Worm (Caenorhabditis elegans): ENCODE data around the gene vps-26.

Gene vps-26

ce11 chrIV:9366411-9366810, 24.8 kb upstream of the vps-26 start, which contains the start of gene pezo-1:
Gene pezo-1, minus strand, starts transcription at chrIV:9366511.
- TF ChIP-seq ets-4 (tag; optimal IDR thresholded peaks at IDR 0.05), result no peak
- TF ChIP-seq F13H6.1 (tag; optimal IDR thresholded peaks at IDR 0.05), result no peak
- TF ChIP-seq nfya-1 (tag; optimal IDR thresholded peaks at IDR 0.05), result no peak
- TF ChIP-seq ahr-1 (tag; optimal IDR thresholded peaks at IDR 0.05), result no peak
- no peak for TF ChIP-seq eyg-1 (tag; optimal IDR thresholded peaks at IDR 0.05)
- no peak for TF ChIP-seq nhr-232 (tag; optimal IDR thresholded peaks at IDR 0.05)
- TF ChIP-seq elt-4 (tag; optimal IDR thresholded peaks at IDR 0.05), result no peak
- TF ChIP-seq pha-4 (tag; optimal IDR thresholded peaks at IDR 0.05), result no peak
- no peak for TF ChIP-seq nhr-11 (tag; optimal IDR thresholded peaks at IDR 0.05)
- no peak for TF ChIP-seq tbx-2 (tag; optimal IDR thresholded peaks at IDR 0.05)
- TF ChIP-seq sox-4 (tag; optimal IDR thresholded peaks at IDR 0.05), result no peak
- TF ChIP-seq C08G9.2 (tag; optimal IDR thresholded peaks at IDR 0.05), result no peak

ce11 chrIV:9353728-9354127, 12.1 kb upstream of the vps-26 start:
- no peak for TF ChIP-seq nhr-11 (tag; optimal IDR thresholded peaks at IDR 0.05)
- no peak for TF ChIP-seq pqm-1 (tag; optimal IDR thresholded peaks at IDR 0.05)
- no peak for TF ChIP-seq ceh-9 (tag; optimal IDR thresholded peaks at IDR 0.05)
- no peak for TF ChIP-seq pros-1 (tag; optimal IDR thresholded peaks at IDR 0.05)
- no peak for TF ChIP-seq lin-11 (tag; optimal IDR thresholded peaks at IDR 0.05)
- no peak for TF ChIP-seq pag-3 (tag; optimal IDR thresholded peaks at IDR 0.05; ENCODE audit: borderline replicate concordance)
- no peak for TF ChIP-seq gmeb-2 (tag; optimal IDR thresholded peaks at IDR 0.05)
- no peak for TF ChIP-seq odd-2 (tag; optimal IDR thresholded peaks at IDR 0.05)
- TF ChIP-seq che-1 (tag; optimal IDR thresholded peaks at IDR 0.05), result no peak
- no peak for TF ChIP-seq K09A11.1 (tag; optimal IDR thresholded peaks at IDR 0.05; ENCODE audit: insufficient read depth)
- TF ChIP-seq dmd-4 (tag; optimal IDR thresholded peaks at IDR 0.05; ENCODE audit: borderline replicate concordance), result no peak
- TF ChIP-seq ceh-48 (tag; optimal IDR thresholded peaks at IDR 0.05), result no peak
- no peak for TF ChIP-seq fax-1 (tag; optimal IDR thresholded peaks at IDR 0.05)
- no peak for TF ChIP-seq F13H6.1 (tag; optimal IDR thresholded peaks at IDR 0.05)

- TF ChIP-seq hlh-30 (tag; optimal IDR thresholded peaks at IDR 0.05; ENCODE audit: insufficient read depth) (no peak), ceh-22 (tag; optimal IDR thresholded peaks at IDR 0.05) (no peak), ahr-1 (tag; optimal IDR thresholded peaks at IDR 0.05) (no peak), ceh-45 (GFP tag; IDR thresholded peaks at IDR 0.05) (no peak), unc-42 (tag; optimal IDR thresholded peaks at IDR 0.05) (peak; percentile 8)
Observed at ce11 chrIV:9343102-9343599, 1.6 kb upstream of the vps-26 start, which contains the start of gene pigc-1. Gene pigc-1, minus strand, starts transcription at chrIV:9343152.

ce11 chrIV:9339205-9339604, 2.4 kb downstream of the vps-26 start, which contains the start of gene T20D3.6:
Gene T20D3.6, minus strand, starts transcription at chrIV:9339305.
- no peak for TF ChIP-seq hlh-15 (tag; optimal IDR thresholded peaks at IDR 0.05)
- no peak for TF ChIP-seq ceh-6 (GFP tag; optimal IDR thresholded peaks at IDR 0.05)
- TF ChIP-seq K02D7.2 (tag; optimal IDR thresholded peaks at IDR 0.05), result no peak
- TF ChIP-seq fkh-10 (GFP tag; optimal IDR thresholded peaks at IDR 0.05), result no peak
- no peak for TF ChIP-seq elt-4 (tag; optimal IDR thresholded peaks at IDR 0.05)
- TF ChIP-seq dmd-4 (tag; optimal IDR thresholded peaks at IDR 0.05; ENCODE audit: borderline replicate concordance), result no peak
- no peak for TF ChIP-seq che-1 (tag; optimal IDR thresholded peaks at IDR 0.05)

- TF ChIP-seq sox-4 (tag; optimal IDR thresholded peaks at IDR 0.05) (no peak), nfya-1 (tag; optimal IDR thresholded peaks at IDR 0.05) (no peak), ceh-22 (tag; optimal IDR thresholded peaks at IDR 0.05) (no peak), madf-2 (tag; optimal IDR thresholded peaks at IDR 0.05) (no peak), ceh-6 (GFP tag; optimal IDR thresholded peaks at IDR 0.05) (no peak), ceh-2 (tag; optimal IDR thresholded peaks at IDR 0.05) (peak; percentile 7), Y22D7AL.16 (tag; optimal IDR thresholded peaks at IDR 0.05) (no peak), fax-1 (tag; optimal IDR thresholded peaks at IDR 0.05) (no peak), tbx-2 (tag; optimal IDR thresholded peaks at IDR 0.05) (peak; percentile 7), hlh-15 (tag; optimal IDR thresholded peaks at IDR 0.05) (no peak), pax-1 (tag; optimal IDR thresholded peaks at IDR 0.05) (no peak), unc-42 (tag; optimal IDR thresholded peaks at IDR 0.05) (no peak), fkh-10 (GFP tag; optimal IDR thresholded peaks at IDR 0.05) (no peak)
Observed at ce11 chrIV:9336538-9337090, 5.0 kb downstream of the vps-26 start, which contains the start of gene T20D3.5. Gene T20D3.5, plus strand, starts transcription at chrIV:9337040.

Measured in whole organism, late embryonic.